Worm (Caenorhabditis elegans) whole organism, L4 larva: ENCODE data around the gene W10C4.1.

Experiments used
- F26F4.8 ChIP-seq: fragments of 200-800 bp; sonication (Bioruptor generic); conservative IDR thresholded peaks from 2 replicates; pipeline ENCODE4 v1.3.6; 2022; ENCODE audit warnings: missing genetic modification characterization, missing compliant biosample characterization
- R02D3.7 ChIP-seq: fragments of 150-350 bp; sonication (generic microtip); optimal IDR thresholded peaks from 3 replicates; lab custom pipeline; 2014; ENCODE audit warnings: missing biosample characterization, missing genetic modification characterization
- Y105C5A.15 ChIP-seq: fragments of 200-800 bp; sonication (Bioruptor generic); IDR thresholded peaks from 2 replicates; pipeline ENCODE4 v1.3.6; 2022; ENCODE audit warnings: missing genetic modification characterization, missing compliant biosample characterization
- Y75B8A.6 ChIP-seq: fragments of 200-800 bp; sonication (Bioruptor generic); IDR thresholded peaks from 2 replicates; pipeline ENCODE4 v1.3.6; 2022; ENCODE audit warnings: missing genetic modification reagents, missing genetic modification characterization, missing compliant biosample characterization
- ZK546.5 ChIP-seq, 2 experiments: sonication (generic microtip); optimal IDR thresholded peaks; 2 replicates each; lab custom pipeline; 2017; ENCODE audit warnings: missing biosample characterization in 2 of 2, missing genetic modification characterization in 2 of 2
- aly-2 ChIP-seq: sonication (generic microtip); optimal IDR thresholded peaks from 2 replicates; lab custom pipeline; 2018; ENCODE audit warnings: missing biosample characterization, missing genetic modification characterization
- ama-1 ChIP-seq: fragments of 150-350 bp; optimal IDR thresholded peaks from 2 replicates; lab custom pipeline; 2014; ENCODE audit warnings: inconsistent platforms, mixed read lengths
- arid-1 ChIP-seq: fragments of 200-800 bp; sonication (Bioruptor generic); conservative IDR thresholded peaks from 2 replicates; pipeline ENCODE4 v1.3.6; 2022; ENCODE audit warnings: missing genetic modification reagents, missing genetic modification characterization, missing compliant biosample characterization
- daf-12 ChIP-seq: fragments of 150-350 bp; optimal IDR thresholded peaks from 2 replicates; lab custom pipeline; 2014; ENCODE audit warnings: missing biosample characterization, missing genetic modification reagents, missing genetic modification characterization
- daf-19 ChIP-seq: fragments of 200-800 bp; sonication (Bioruptor generic); conservative IDR thresholded peaks from 2 replicates; pipeline ENCODE4 v1.3.6; 2022; ENCODE audit warnings: missing genetic modification characterization, missing compliant biosample characterization
- dmd-6 ChIP-seq: fragments of 200-800 bp; sonication (Bioruptor generic); IDR thresholded peaks from 2 replicates; pipeline ENCODE4 v1.3.6; 2022; ENCODE audit warnings: missing genetic modification reagents, missing genetic modification characterization, missing compliant biosample characterization
- dpl-1 ChIP-seq: fragments of 150-350 bp; optimal IDR thresholded peaks from 2 replicates; lab custom pipeline; 2014; ENCODE audit warnings: missing biosample characterization, missing genetic modification reagents, missing genetic modification characterization
- duxl-1 ChIP-seq: sonication (generic microtip); optimal IDR thresholded peaks from 2 replicates; lab custom pipeline; 2016; ENCODE audit warnings: mild to moderate bottlenecking, missing genetic modification characterization, moderate library complexity, missing compliant biosample characterization; ENCODE audit not compliant: poor library complexity
- egl-27 ChIP-seq: sonication (generic microtip); optimal IDR thresholded peaks from 3 replicates; lab custom pipeline; 2017; ENCODE audit warnings: missing biosample characterization, missing genetic modification reagents, missing genetic modification characterization
- egl-43 ChIP-seq: fragments of 200-800 bp; sonication (Bioruptor generic); IDR thresholded peaks from 2 replicates; pipeline ENCODE4 v1.3.6; 2022; ENCODE audit warnings: missing genetic modification reagents, missing genetic modification characterization, missing compliant biosample characterization
- fkh-10 ChIP-seq: fragments of 150-350 bp; optimal IDR thresholded peaks from 2 replicates; lab custom pipeline; 2014; ENCODE audit warnings: missing biosample characterization, missing genetic modification reagents, missing genetic modification characterization
- hlh-30 ChIP-seq: sonication (generic microtip); optimal IDR thresholded peaks from 2 replicates; lab custom pipeline; 2017; ENCODE audit warnings: antibody characterized with exemption, mild to moderate bottlenecking, missing genetic modification characterization, missing compliant biosample characterization; ENCODE audit not compliant: insufficient read depth
- hmg-1.1 ChIP-seq: fragments of 200-800 bp; sonication (Bioruptor generic); IDR thresholded peaks from 2 replicates; pipeline ENCODE4 v1.3.6; 2022; ENCODE audit warnings: missing genetic modification reagents, missing genetic modification characterization, missing compliant biosample characterization
- jun-1 ChIP-seq: fragments of 150-350 bp; optimal IDR thresholded peaks from 2 replicates; lab custom pipeline; 2014; ENCODE audit warnings: missing biosample characterization, missing genetic modification reagents, missing genetic modification characterization
- lin-1 ChIP-seq: fragments of 200-800 bp; sonication (Bioruptor generic); IDR thresholded peaks from 2 replicates; pipeline ENCODE4 v1.3.6; 2022; ENCODE audit warnings: missing genetic modification reagents, missing genetic modification characterization, missing compliant biosample characterization
- lin-29 ChIP-seq: fragments of 200-800 bp; sonication (Bioruptor generic); IDR thresholded peaks from 2 replicates; pipeline ENCODE4 v1.3.6; 2022; ENCODE audit warnings: missing genetic modification reagents, missing genetic modification characterization, missing compliant biosample characterization
- lsy-2 ChIP-seq, 2 experiments: fragments of 150-350 bp in 1 of 2; sonication (generic microtip) in 1 of 2; optimal IDR thresholded peaks; 2 replicates each; lab custom pipeline; 2014 to 2017; ENCODE audit warnings: missing biosample characterization in 2 of 2, missing genetic modification characterization in 2 of 2
- madf-5 ChIP-seq, 2 experiments: fragments of 200-800 bp; sonication (Bioruptor generic); IDR thresholded peaks; 2 replicates each; pipeline ENCODE4 v1.3.6; 2022; ENCODE audit warnings: missing compliant biosample characterization in 2 of 2, missing genetic modification characterization in 2 of 2
- madf-9 ChIP-seq: fragments of 200-800 bp; sonication (Bioruptor generic); conservative IDR thresholded peaks from 2 replicates; pipeline ENCODE4 v1.3.6; 2022; ENCODE audit warnings: missing genetic modification reagents, missing genetic modification characterization, missing compliant biosample characterization
- mxl-3 ChIP-seq: fragments of 200-800 bp; sonication (Bioruptor generic); optimal IDR thresholded peaks from 2 replicates; lab custom pipeline; 2018; ENCODE audit warnings: mild to moderate bottlenecking, missing genetic modification characterization, missing compliant biosample characterization
- nhr-111 ChIP-seq: fragments of 200-800 bp; sonication (Bioruptor generic); optimal IDR thresholded peaks from 2 replicates; lab custom pipeline; 2018; ENCODE audit warnings: mild to moderate bottlenecking, missing genetic modification characterization, missing compliant biosample characterization
- nhr-28 ChIP-seq: fragments of 150-350 bp; optimal IDR thresholded peaks from 2 replicates; lab custom pipeline; 2014; ENCODE audit warnings: missing biosample characterization, missing genetic modification characterization
- rbr-2 ChIP-seq: sonication (generic microtip); optimal IDR thresholded peaks from 2 replicates; lab custom pipeline; 2016; ENCODE audit warnings: missing genotype, missing genetic modification characterization, missing compliant biosample characterization
- saeg-2 ChIP-seq: fragments of 200-800 bp; sonication (Bioruptor generic); IDR thresholded peaks from 2 replicates; pipeline ENCODE4 v1.3.6; 2022; ENCODE audit warnings: missing genetic modification reagents, missing genetic modification characterization, missing compliant biosample characterization
- sdz-12 ChIP-seq: fragments of 200-800 bp; sonication (Bioruptor generic); optimal IDR thresholded peaks from 2 replicates; lab custom pipeline; 2018; ENCODE audit warnings: mild to moderate bottlenecking, missing genetic modification characterization, missing compliant biosample characterization
- set-16 ChIP-seq: fragments of 200-800 bp; sonication (Bioruptor generic); IDR thresholded peaks from 2 replicates; pipeline ENCODE4 v1.3.6; 2022; ENCODE audit warnings: missing genetic modification reagents, missing genetic modification characterization, missing compliant biosample characterization
- skn-1 ChIP-seq: fragments of 150-350 bp; optimal IDR thresholded peaks from 2 replicates; lab custom pipeline; 2014; ENCODE audit warnings: missing biosample characterization, missing genetic modification characterization
- snpc-1.2 ChIP-seq: fragments of 200-800 bp; sonication (Bioruptor generic); IDR thresholded peaks from 2 replicates; pipeline ENCODE4 v1.3.6; 2022; ENCODE audit warnings: missing genetic modification reagents, missing genetic modification characterization, missing compliant biosample characterization
- tag-97 ChIP-seq: fragments of 200-800 bp; sonication (Bioruptor generic); IDR thresholded peaks from 2 replicates; pipeline ENCODE4 v1.3.6; 2022; ENCODE audit warnings: missing genetic modification characterization, missing compliant biosample characterization
- tra-1 ChIP-seq: fragments of 200-800 bp; sonication (Bioruptor generic); IDR thresholded peaks from 2 replicates; pipeline ENCODE4 v1.3.6; 2022; ENCODE audit warnings: missing genetic modification reagents, missing genetic modification characterization, missing compliant biosample characterization
- vab-7 ChIP-seq: fragments of 200-800 bp; sonication (Bioruptor generic); IDR thresholded peaks from 2 replicates; pipeline ENCODE4 v1.3.6; 2022; ENCODE audit warnings: missing genetic modification reagents, missing genetic modification characterization, missing compliant biosample characterization
- zag-1 ChIP-seq: fragments of 150-350 bp; optimal IDR thresholded peaks from 2 replicates; lab custom pipeline; 2014; ENCODE audit warnings: missing biosample characterization, missing genetic modification characterization
- zfp-2 ChIP-seq: sonication (generic microtip); optimal IDR thresholded peaks from 2 replicates; lab custom pipeline; 2016; ENCODE audit warnings: mild to moderate bottlenecking, missing genetic modification characterization, missing compliant biosample characterization
- zip-2 ChIP-seq: fragments of 150-350 bp; optimal IDR thresholded peaks from 2 replicates; lab custom pipeline; 2014; ENCODE audit warnings: missing biosample characterization, missing genetic modification characterization

W10C4.1 gene

ce11 chrIII:182080-182479, 24.8 kb downstream of the W10C4.1 start, which contains the start of gene F40G9.15:
Gene F40G9.15, plus strand, starts transcription at chrIII:182380.
- TF ChIP-seq madf-5 (GFP tag; IDR thresholded peaks at IDR 0.05; lab: Robert Waterston, UW): 0 out of 4 replicates have a peak, but pooled peaks of 1 of the 2 experiments have one; percentile 44
- no peak for TF ChIP-seq aly-2 (tag; lab: Kevin White, UChicago)
- no peak for TF ChIP-seq lin-29 (GFP tag; lab: Robert Waterston, UW)
- TF ChIP-seq dpl-1 (GFP tag; lab: Kevin White, UChicago): no peak
- no peak for TF ChIP-seq zfp-2 (tag; lab: Kevin White, UChicago)
- TF ChIP-seq lin-1 (GFP tag; lab: Robert Waterston, UW): no peak
- no peak for TF ChIP-seq skn-1 (tag; lab: Kevin White, UChicago)
- TF ChIP-seq jun-1 (tag; lab: Kevin White, UChicago): no peak

- no peak for TF ChIP-seq aly-2 (tag; lab: Kevin White, UChicago)
- TF ChIP-seq Y105C5A.15 (GFP tag; lab: Robert Waterston, UW): no peak
- TF ChIP-seq daf-12 (tag; lab: Kevin White, UChicago): no peak
- no peak for TF ChIP-seq daf-19
- TF ChIP-seq lin-1 (GFP tag; lab: Robert Waterston, UW): no peak
- TF ChIP-seq sdz-12 (GFP tag; lab: Kevin White, UChicago): no peak
- TF ChIP-seq jun-1 (tag; lab: Kevin White, UChicago): no peak
- no peak for TF ChIP-seq lin-29 (GFP tag; lab: Robert Waterston, UW)
- TF ChIP-seq duxl-1 (tag; lab: Kevin White, UChicago): no peak
- TF ChIP-seq tra-1 (GFP tag; lab: Robert Waterston, UW): no peak
- TF ChIP-seq saeg-2: no peak
- no peak for TF ChIP-seq egl-43
- TF ChIP-seq fkh-10 (GFP tag; lab: Kevin White, UChicago): no peak
- no peak for TF ChIP-seq hlh-30 (tag; lab: Kevin White, UChicago)
- no peak for TF ChIP-seq ZK546.5 (tag; optimal IDR thresholded peaks at IDR 0.05; lab: Kevin White, UChicago)
- TF ChIP-seq Y75B8A.6 (GFP tag; lab: Robert Waterston, UW): no peak
- no peak for TF ChIP-seq dpl-1 (GFP tag; lab: Kevin White, UChicago)
- no peak for TF ChIP-seq zag-1 (tag; lab: Kevin White, UChicago)
- no peak for TF ChIP-seq ama-1 (lab: Kevin White, UChicago)
- TF ChIP-seq R02D3.7: no peak
These were observed 26.0 kb downstream of the W10C4.1 start, which contains the start of gene F40G9.5 for ce11 chrIII:180963-181362. Gene F40G9.5, plus strand, starts transcription at chrIII:181263.

ce11 chrIII:179123-179592, 27.8 kb downstream of the W10C4.1 start, which contains the start of gene F40G9.6:
Gene F40G9.6, plus strand, starts transcription at chrIII:179542.
- TF ChIP-seq dpl-1 (GFP tag; lab: Kevin White, UChicago) (no peak), set-16 (GFP tag; lab: Robert Waterston, UW) (no peak), zip-2 (tag; lab: Kevin White, UChicago) (no peak), egl-43 (no peak), mxl-3 (GFP tag; lab: Kevin White, UChicago) (no peak), nhr-111 (no peak), madf-9 (GFP tag; lab: Robert Waterston, UW) (no peak), egl-27 (tag; lab: Kevin White, UChicago) (no peak), lsy-2 (tag; optimal IDR thresholded peaks at IDR 0.05; lab: Kevin White, UChicago) (no peak), aly-2 (tag; lab: Kevin White, UChicago) (no peak), tag-97 (no peak), Y75B8A.6 (GFP tag; lab: Robert Waterston, UW) (no peak), hmg-1.1 (GFP tag; lab: Robert Waterston, UW) (no peak), vab-7 (no peak)

- no peak for TF ChIP-seq snpc-1.2
- TF ChIP-seq F26F4.8 (GFP tag; lab: Robert Waterston, UW): 0 out of 2 replicates have a peak, but pooled peaks have one; percentile 30
- no peak for TF ChIP-seq nhr-28 (tag; lab: Kevin White, UChicago)
- TF ChIP-seq arid-1 (GFP tag; lab: Robert Waterston, UW): no peak
- TF ChIP-seq dmd-6 (GFP tag; lab: Robert Waterston, UW): no peak
- no peak for TF ChIP-seq mxl-3 (GFP tag; lab: Kevin White, UChicago)
- TF ChIP-seq rbr-2 (tag; lab: Kevin White, UChicago): no peak
- no peak for TF ChIP-seq dpl-1 (GFP tag; lab: Kevin White, UChicago)
These were observed 28.8 kb downstream of the W10C4.1 start for ce11 chrIII:178126-178525.
